Fruit fly (Drosophila melanogaster) whole organism, embryonic: ENCODE data around the gene CG2685.
A peak's percentile ranks its signal among the peaks of the same experiment; 100 is the strongest.

Experiments
- Awh ChIP-seq: fragments of 200-800 bp; sonication (Bioruptor generic); IDR thresholded peaks from 2 replicates; pipeline ENCODE4, ENCODE4 v1.3.6; 2022; ENCODE audit warnings: missing biosample characterization, missing genetic modification characterization
- CG11398 ChIP-seq: fragments of 200-800 bp; sonication (Bioruptor generic); optimal IDR thresholded peaks from 2 replicates; lab custom pipeline; 2016; ENCODE audit warnings: missing biosample characterization, missing genetic modification characterization
- CG12236 ChIP-seq: fragments of 200-800 bp; sonication (Bioruptor generic); optimal IDR thresholded peaks from 2 replicates; lab custom pipeline; 2016; ENCODE audit warnings: missing biosample characterization, missing genetic modification characterization
- CG14667 ChIP-seq: fragments of 200-800 bp; sonication (Bioruptor generic); IDR thresholded peaks from 2 replicates; pipeline ENCODE4 v1.3.6; 2022; ENCODE audit warnings: missing biosample characterization, missing genetic modification characterization
- CG14965 ChIP-seq: fragments of 200-800 bp; sonication (Bioruptor generic); optimal IDR thresholded peaks from 2 replicates; lab custom pipeline; 2016; ENCODE audit warnings: missing biosample characterization, missing genetic modification characterization, borderline replicate concordance
- CG1602 ChIP-seq: fragments of 200-800 bp; sonication (Bioruptor generic); optimal IDR thresholded peaks from 3 replicates; lab custom pipeline; 2016; ENCODE audit warnings: missing biosample characterization, missing genetic modification characterization
- CG16779 ChIP-seq: fragments of 200-800 bp; sonication (Bioruptor generic); IDR thresholded peaks from 2 replicates; pipeline ENCODE4 v1.3.6; 2022; ENCODE audit warnings: missing biosample characterization, missing genetic modification characterization
- CG16813 ChIP-seq: fragments of 200-800 bp; sonication (Bioruptor generic); IDR thresholded peaks from 3 replicates; pipeline ENCODE4 v1.3.6; 2022; ENCODE audit warnings: missing biosample characterization, missing genetic modification characterization; ENCODE audit not compliant: partially characterized antibody
- CG2120 ChIP-seq: fragments of 200-800 bp; sonication (Bioruptor generic); optimal IDR thresholded peaks from 3 replicates; lab custom pipeline; 2016; ENCODE audit warnings: missing biosample characterization, missing genetic modification characterization
- CG34422 ChIP-seq: fragments of 200-800 bp; sonication (Bioruptor generic); IDR thresholded peaks from 3 replicates; pipeline ENCODE4 v1.3.6; 2022; ENCODE audit warnings: missing biosample characterization, missing genetic modification characterization
- CG42726 ChIP-seq: fragments of 200-800 bp; sonication (Bioruptor generic); IDR thresholded peaks from 2 replicates; pipeline ENCODE4 v1.3.6; 2022; ENCODE audit warnings: missing biosample characterization, missing genetic modification characterization; ENCODE audit not compliant: partially characterized antibody
- CG4360 ChIP-seq: fragments of 200-800 bp; sonication (Bioruptor generic); IDR thresholded peaks from 2 replicates; pipeline ENCODE4 v1.3.6; 2022; ENCODE audit warnings: missing biosample characterization, missing genetic modification characterization
- CG5953 ChIP-seq: fragments of 200-800 bp; sonication (Bioruptor generic); IDR thresholded peaks from 2 replicates; pipeline ENCODE4 v1.3.6; 2022; ENCODE audit warnings: missing biosample characterization, missing genetic modification characterization
- CG6689 ChIP-seq: fragments of 200-800 bp; sonication (Bioruptor generic); IDR thresholded peaks from 2 replicates; pipeline ENCODE4 v1.3.6; 2022; ENCODE audit warnings: missing biosample characterization, missing genetic modification characterization
- CG8944 ChIP-seq: fragments of 200-800 bp; sonication (Bioruptor generic); optimal IDR thresholded peaks from 3 replicates; lab custom pipeline; 2016; ENCODE audit warnings: missing biosample characterization, missing genetic modification characterization
- CoRest ChIP-seq: fragments of 200-800 bp; sonication (Bioruptor generic); optimal IDR thresholded peaks from 3 replicates; lab custom pipeline; 2018; ENCODE audit warnings: missing biosample characterization, mild to moderate bottlenecking, missing genetic modification characterization, moderate library complexity
- D19B ChIP-seq: fragments of 200-800 bp; sonication (Bioruptor generic); optimal IDR thresholded peaks from 2 replicates; lab custom pipeline; 2017; ENCODE audit warnings: missing biosample characterization, mild to moderate bottlenecking, missing genetic modification characterization
- Dek ChIP-seq: fragments of 200-800 bp; sonication (Bioruptor generic); optimal IDR thresholded peaks from 3 replicates; lab custom pipeline; 2019; ENCODE audit warnings: missing biosample characterization, mild to moderate bottlenecking, missing genetic modification characterization, moderate library complexity
- Dip3 ChIP-seq: fragments of 200-800 bp; sonication (Bioruptor generic); optimal IDR thresholded peaks from 3 replicates; lab custom pipeline; 2016; ENCODE audit warnings: missing biosample characterization, missing genetic modification characterization
- E2f2 ChIP-seq: fragments of 200-800 bp; sonication (Bioruptor generic); IDR thresholded peaks from 2 replicates; pipeline ENCODE4 v1.3.6; 2022; ENCODE audit warnings: missing biosample characterization, missing genetic modification characterization
- Elba2 ChIP-seq: fragments of 200-800 bp; sonication (Bioruptor generic); optimal IDR thresholded peaks from 3 replicates; lab custom pipeline; 2016; ENCODE audit warnings: missing biosample characterization, missing genetic modification characterization
- Ets65A ChIP-seq: fragments of 200-800 bp; sonication (Bioruptor generic); peaks from one replicate; lab custom pipeline; 2016; ENCODE audit warnings: missing biosample characterization, missing genetic modification characterization
- Gsc ChIP-seq: fragments of 200-800 bp; sonication (Bioruptor generic); IDR thresholded peaks from 2 replicates; pipeline ENCODE4 v1.3.6; 2022; ENCODE audit warnings: missing biosample characterization, missing genetic modification characterization
- HLHmδ ChIP-seq: fragments of 200-800 bp; sonication (Bioruptor generic); optimal IDR thresholded peaks from 2 replicates; lab custom pipeline; 2018; ENCODE audit warnings: missing biosample characterization, mild to moderate bottlenecking, missing genetic modification characterization, moderate library complexity
- Hr51 ChIP-seq, 2 experiments: fragments of 200-800 bp; sonication (Bioruptor generic); optimal IDR thresholded peaks; 2 replicates in 1 of 2; 3 replicates in 1 of 2; lab custom pipeline; 2016 to 2018; ENCODE audit warnings: missing biosample characterization in 2 of 2, missing genetic modification characterization in 2 of 2, mild to moderate bottlenecking in 1 of 2, moderate library complexity in 1 of 2
- Lhr ChIP-seq: fragments of 200-800 bp; sonication (Bioruptor generic); optimal IDR thresholded peaks from 3 replicates; lab custom pipeline; 2017; ENCODE audit warnings: mild to moderate bottlenecking, missing biosample characterization, missing genetic modification reagents, missing genetic modification characterization
- NfI ChIP-seq: fragments of 200-800 bp; sonication (Bioruptor generic); optimal IDR thresholded peaks from 3 replicates; lab custom pipeline; 2018; ENCODE audit warnings: missing biosample characterization, mild to moderate bottlenecking, missing genetic modification characterization, moderate library complexity
- Oaz ChIP-seq: fragments of 200-800 bp; sonication (Bioruptor generic); IDR thresholded peaks from 2 replicates; pipeline ENCODE4 v1.3.6; 2022; ENCODE audit warnings: missing biosample characterization, missing genetic modification characterization
- Six4 ChIP-seq: fragments of 200-800 bp; sonication (Bioruptor generic); optimal IDR thresholded peaks from 2 replicates; lab custom pipeline; 2016; ENCODE audit warnings: missing biosample characterization, missing genetic modification characterization
- Sox100B ChIP-seq: fragments of 200-800 bp; sonication (Bioruptor generic); optimal IDR thresholded peaks from 3 replicates; lab custom pipeline; 2018; ENCODE audit warnings: missing biosample characterization, mild to moderate bottlenecking, missing genetic modification characterization
- Sry-β ChIP-seq: fragments of 200-800 bp; sonication (Bioruptor generic); optimal IDR thresholded peaks from 2 replicates; lab custom pipeline; 2018; ENCODE audit warnings: missing biosample characterization, mild to moderate bottlenecking, missing genetic modification characterization, moderate library complexity
- Ssrp ChIP-seq: fragments of 200-800 bp; sonication (Bioruptor generic); optimal IDR thresholded peaks from 2 replicates; lab custom pipeline; 2018; ENCODE audit warnings: missing biosample characterization, mild to moderate bottlenecking, missing genetic modification characterization, moderate library complexity
- ase ChIP-seq: fragments of 200-800 bp; sonication (Bioruptor generic); IDR thresholded peaks from 3 replicates; pipeline ENCODE4 v1.3.6; 2022; ENCODE audit warnings: missing biosample characterization, missing genetic modification characterization
- br ChIP-seq: fragments of >200 bp; optimal IDR thresholded peaks from 2 replicates; lab custom pipeline; 2017
- cas ChIP-seq: fragments of 200-800 bp; sonication (Bioruptor generic); IDR thresholded peaks from 2 replicates; pipeline ENCODE4 v1.3.6; 2022; ENCODE audit warnings: missing biosample characterization, missing genetic modification characterization
- chif ChIP-seq, 2 experiments: fragments of 200-800 bp; sonication (Bioruptor generic); optimal IDR thresholded peaks; 3 replicates each; lab custom pipeline; 2016; ENCODE audit warnings: missing biosample characterization in 2 of 2, missing genetic modification characterization in 2 of 2
- crol ChIP-seq: fragments of 200-800 bp; sonication (Bioruptor generic); IDR thresholded peaks from 2 replicates; pipeline ENCODE4 v1.3.6; 2022; ENCODE audit warnings: missing biosample characterization, missing genetic modification characterization
- dpn ChIP-seq, 2 experiments: fragments of 200-800 bp; sonication (Bioruptor generic); optimal IDR thresholded peaks; 3 replicates each; lab custom pipeline; 2016; ENCODE audit warnings: missing biosample characterization in 2 of 2, missing genetic modification characterization in 2 of 2
- fu2 ChIP-seq: fragments of 200-800 bp; sonication (Bioruptor generic); optimal IDR thresholded peaks from 2 replicates; lab custom pipeline; 2016; ENCODE audit warnings: missing biosample characterization, missing genetic modification characterization
- h ChIP-seq: fragments of >200 bp; optimal IDR thresholded peaks from 2 replicates; lab custom pipeline; 2017
- hb ChIP-seq: fragments of 200-800 bp; sonication (Bioruptor generic); IDR thresholded peaks from 3 replicates; pipeline ENCODE4 v1.3.6; 2022; ENCODE audit warnings: missing biosample characterization, missing genetic modification characterization; ENCODE audit not compliant: partially characterized antibody
- lab ChIP-seq: fragments of 200-800 bp; sonication (Bioruptor generic); optimal IDR thresholded peaks from 3 replicates; lab custom pipeline; 2017; ENCODE audit warnings: missing biosample characterization, missing genetic modification characterization, mild to moderate bottlenecking, moderate library complexity, missing genetic modification reagents
- lilli ChIP-seq: fragments of 200-800 bp; sonication (Bioruptor generic); optimal IDR thresholded peaks from 3 replicates; lab custom pipeline; 2016; ENCODE audit warnings: missing biosample characterization, missing genetic modification characterization
- nom ChIP-seq: fragments of 200-800 bp; sonication (Bioruptor generic); optimal IDR thresholded peaks from 2 replicates; lab custom pipeline; 2017; ENCODE audit warnings: missing biosample characterization, missing genetic modification characterization, mild to moderate bottlenecking, moderate library complexity, missing genetic modification reagents
- odd ChIP-seq: fragments of 200-800 bp; sonication (Bioruptor generic); optimal IDR thresholded peaks from 2 replicates; lab custom pipeline; 2017; ENCODE audit warnings: missing biosample characterization, mild to moderate bottlenecking, missing genetic modification characterization
- pfk ChIP-seq: fragments of 200-800 bp; sonication (Bioruptor generic); optimal IDR thresholded peaks from 2 replicates; lab custom pipeline; 2018; ENCODE audit warnings: missing biosample characterization, mild to moderate bottlenecking, missing genetic modification characterization, moderate library complexity
- scrt ChIP-seq: fragments of 200-800 bp; sonication (Bioruptor generic); optimal IDR thresholded peaks from 2 replicates; lab custom pipeline; 2018; ENCODE audit warnings: missing biosample characterization, mild to moderate bottlenecking, missing genetic modification characterization, moderate library complexity
- sens ChIP-seq: fragments of 200-800 bp; sonication (Bioruptor generic); peaks from one replicate; lab custom pipeline; 2016; ENCODE audit warnings: missing biosample characterization, missing genetic modification characterization
- shn ChIP-seq: fragments of 200-800 bp; sonication (Bioruptor generic); optimal IDR thresholded peaks from 3 replicates; lab custom pipeline; 2016; ENCODE audit warnings: missing biosample characterization, missing genetic modification characterization
- tin ChIP-seq: fragments of 200-800 bp; sonication (Bioruptor generic); optimal IDR thresholded peaks from 3 replicates; lab custom pipeline; 2016; ENCODE audit warnings: missing biosample characterization, missing genetic modification characterization
- toy ChIP-seq: fragments of 200-800 bp; sonication (Bioruptor generic); IDR thresholded peaks from 2 replicates; pipeline ENCODE4 v1.3.6; 2022; ENCODE audit warnings: missing biosample characterization, missing genetic modification characterization
- vnd ChIP-seq: fragments of 200-800 bp; sonication (Bioruptor generic); IDR thresholded peaks from 3 replicates; pipeline ENCODE4 v1.3.6; 2022; ENCODE audit warnings: missing biosample characterization, missing genetic modification characterization; ENCODE audit not compliant: partially characterized antibody

CG2685 gene

DNA sequence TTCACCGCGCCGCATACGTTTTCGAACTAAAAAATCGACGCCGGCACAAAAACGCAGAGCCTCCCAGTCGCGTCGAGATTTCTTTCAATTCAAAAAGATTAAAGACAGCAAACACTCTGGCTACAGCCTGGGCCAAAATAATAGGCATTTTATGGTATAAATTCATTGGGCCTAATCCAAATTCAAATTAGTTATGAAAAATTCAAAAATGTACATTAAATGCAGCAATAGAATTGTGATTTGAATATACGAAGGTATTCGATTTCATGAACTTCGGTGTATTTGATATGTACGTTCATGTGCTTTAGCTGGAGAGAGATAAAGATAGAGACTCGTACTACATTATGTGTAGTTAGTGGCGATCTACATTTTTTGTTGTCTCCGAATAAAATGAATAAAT, 30.3 kb upstream of the CG2685 start, which contains the start of gene Syx4 (continued):
- TF ChIP-seq CG8944 (GFP tag; lab: Kevin White, UChicago) (peak; percentile 82), Elba2 (no peak), h (lab: Kevin White, UChicago) (no peak), CG4360 (GFP tag; lab: Robert Waterston, UW) (peak; percentile 56; the same call in 1 of the 2 replicates), CoRest (tag; lab: Kevin White, UChicago) (peak; percentile 90), br (lab: Kevin White, UChicago) (no peak), Awh (GFP tag; lab: Robert Waterston, UW) (peak; percentile 89), crol (GFP tag; lab: Robert Waterston, UW) (no peak), CG16779 (GFP tag; lab: Robert Waterston, UW) (peak; percentile 68), fu2 (peak; percentile 87), Dip3 (GFP tag; lab: Kevin White, UChicago) (peak; percentile 93), CG16813 (GFP tag; lab: Robert Waterston, UW) (no peak), D19B (peak; percentile 63), Oaz (GFP tag; lab: Robert Waterston, UW) (peak; percentile 90), pfk (GFP tag; lab: Kevin White, UChicago) (no peak), Hr51 (GFP tag; optimal IDR thresholded peaks at IDR 0.05; lab: Kevin White, UChicago) (peak; percentile 78 to 93), Dek (tag; lab: Kevin White, UChicago) (peak; percentile 92), vnd (GFP tag; lab: Robert Waterston, UW) (no peak), tin (GFP tag; lab: Kevin White, UChicago) (peak; percentile 77), ase (GFP tag; lab: Robert Waterston, UW) (peak; percentile 87), CG1602 (peak; percentile 79), lab (GFP tag; lab: Kevin White, UChicago) (peak; percentile 97), shn (GFP tag; lab: Kevin White, UChicago) (peak; percentile 76), hb (GFP tag; lab: Robert Waterston, UW) (no peak), CG42726 (GFP tag; lab: Robert Waterston, UW) (no peak), nom (GFP tag; lab: Kevin White, UChicago) (peak; percentile 68), scrt (GFP tag; lab: Kevin White, UChicago) (peak; percentile 79), CG14965 (GFP tag; lab: Kevin White, UChicago) (peak; percentile 59), CG2120 (GFP tag; lab: Kevin White, UChicago) (peak; percentile 97), dpn (GFP tag; optimal IDR thresholded peaks at IDR 0.05; lab: Kevin White, UChicago) (peak; percentile 89 to 92), Gsc (GFP tag; lab: Robert Waterston, UW) (peak; percentile 49; the same call in 1 of the 2 replicates), CG14667 (GFP tag; lab: Robert Waterston, UW) (peak; percentile 78), cas (GFP tag; lab: Robert Waterston, UW) (peak; percentile 71; the same call in 1 of the 2 replicates), HLHmδ (GFP tag; lab: Kevin White, UChicago) (no peak), NfI (GFP tag; lab: Kevin White, UChicago) (peak; percentile 88), Lhr (GFP tag; lab: Kevin White, UChicago) (peak; percentile 50), odd (GFP tag; lab: Kevin White, UChicago) (peak; percentile 84), CG5953 (GFP tag; lab: Robert Waterston, UW) (peak; percentile 92), Six4 (GFP tag; lab: Kevin White, UChicago) (peak; percentile 72), CG12236 (GFP tag; lab: Kevin White, UChicago) (peak; percentile 63), sens (GFP tag; lab: Kevin White, UChicago) (peak; percentile 97), Sox100B (GFP tag; lab: Kevin White, UChicago) (peak; percentile 87), Ets65A (peak; percentile 96), chif (GFP tag; optimal IDR thresholded peaks at IDR 0.05; lab: Kevin White, UChicago) (peak; percentile 78 to 83), toy (GFP tag; lab: Robert Waterston, UW) (peak; percentile 73), Ssrp (peak; percentile 81), E2f2 (peak; percentile 72), CG34422 (GFP tag; lab: Robert Waterston, UW) (peak; percentile 89), CG11398 (peak; percentile 81), Sry-β (peak; percentile 16), lilli (GFP tag; lab: Kevin White, UChicago) (peak; percentile 93), CG6689 (GFP tag; lab: Robert Waterston, UW) (peak; percentile 90)
